Fruit fly (Drosophila melanogaster) whole organism, embryonic: ENCODE data around the gene Ndfip.
A peak's percentile ranks its signal among the peaks of the same experiment; 100 is the strongest.

Experiments
- Atf-2 ChIP-seq: fragments of 200-800 bp; sonication (Bioruptor generic); optimal IDR thresholded peaks from 2 replicates; lab custom pipeline; 2016; ENCODE audit warnings: missing biosample characterization, missing genetic modification characterization
- CG10979 ChIP-seq: fragments of 200-800 bp; sonication (Bioruptor generic); optimal IDR thresholded peaks from 2 replicates; lab custom pipeline; 2018; ENCODE audit warnings: missing biosample characterization, mild to moderate bottlenecking, missing genetic modification characterization, moderate library complexity
- CG11247 ChIP-seq: fragments of 200-800 bp; sonication (Bioruptor generic); IDR thresholded peaks from 2 replicates; pipeline ENCODE4 v1.3.6; 2022; ENCODE audit warnings: missing biosample characterization, missing genetic modification characterization
- CG11560 ChIP-seq: fragments of 200-800 bp; sonication (Bioruptor generic); IDR thresholded peaks from 3 replicates; pipeline ENCODE4 v1.3.6; 2022; ENCODE audit warnings: missing biosample characterization, missing genetic modification characterization
- CG12769 ChIP-seq: fragments of 200-800 bp; sonication (Bioruptor generic); optimal IDR thresholded peaks from 2 replicates; lab custom pipeline; 2019; ENCODE audit warnings: missing biosample characterization, mild to moderate bottlenecking, missing genetic modification characterization, moderate library complexity
- CG15479 ChIP-seq: fragments of 200-800 bp; sonication (Bioruptor generic); optimal IDR thresholded peaks from 3 replicates; lab custom pipeline; 2019; ENCODE audit warnings: missing biosample characterization, mild to moderate bottlenecking, missing genetic modification characterization, moderate library complexity
- CG15696 ChIP-seq: fragments of 200-800 bp; sonication (Bioruptor generic); optimal IDR thresholded peaks from 2 replicates; lab custom pipeline; 2019; ENCODE audit warnings: missing biosample characterization, mild to moderate bottlenecking, missing genetic modification characterization, moderate library complexity
- CG18619 ChIP-seq: fragments of 200-800 bp; sonication (Bioruptor generic); optimal IDR thresholded peaks from 3 replicates; lab custom pipeline; 2017; ENCODE audit warnings: missing biosample characterization, mild to moderate bottlenecking, missing genetic modification characterization
- CG2678 ChIP-seq: fragments of 200-800 bp; sonication (Bioruptor generic); optimal IDR thresholded peaks from 3 replicates; lab custom pipeline; 2019; ENCODE audit warnings: missing biosample characterization, mild to moderate bottlenecking, missing genetic modification characterization, moderate library complexity
- CG33213 ChIP-seq: fragments of 200-800 bp; sonication (Bioruptor generic); optimal IDR thresholded peaks from 3 replicates; lab custom pipeline; 2016; ENCODE audit warnings: missing biosample characterization, missing genetic modification characterization
- CG4360 ChIP-seq: fragments of 200-800 bp; sonication (Bioruptor generic); IDR thresholded peaks from 2 replicates; pipeline ENCODE4 v1.3.6; 2022; ENCODE audit warnings: missing biosample characterization, missing genetic modification characterization
- CG6813 ChIP-seq: fragments of 200-800 bp; sonication (Bioruptor generic); optimal IDR thresholded peaks from 2 replicates; lab custom pipeline; 2017; ENCODE audit warnings: missing biosample characterization, missing genetic modification characterization, mild to moderate bottlenecking, moderate library complexity, missing genetic modification reagents
- CG6854 ChIP-seq: fragments of 200-800 bp; sonication (Bioruptor generic); optimal IDR thresholded peaks from 3 replicates; lab custom pipeline; 2017; ENCODE audit warnings: missing biosample characterization, mild to moderate bottlenecking, missing genetic modification characterization
- CG7839 ChIP-seq: fragments of 200-800 bp; sonication (Bioruptor generic); optimal IDR thresholded peaks from 3 replicates; lab custom pipeline; 2018; ENCODE audit warnings: missing biosample characterization, mild to moderate bottlenecking, missing genetic modification characterization, moderate library complexity
- CG7928 ChIP-seq: fragments of 200-800 bp; sonication (Bioruptor generic); optimal IDR thresholded peaks from 2 replicates; lab custom pipeline; 2017; ENCODE audit warnings: missing biosample characterization, mild to moderate bottlenecking, missing genetic modification characterization
- Dip2 ChIP-seq: fragments of 200-800 bp; sonication (Bioruptor generic); IDR thresholded peaks from 2 replicates; pipeline ENCODE4 v1.3.6; 2022; ENCODE audit warnings: missing biosample characterization, missing genetic modification characterization
- Drgx ChIP-seq: fragments of 200-800 bp; sonication (Bioruptor generic); IDR thresholded peaks from 2 replicates; pipeline ENCODE4 v1.3.6; 2022; ENCODE audit warnings: missing biosample characterization, missing genetic modification characterization
- Ets65A ChIP-seq: fragments of 200-800 bp; sonication (Bioruptor generic); peaks from one replicate; lab custom pipeline; 2016; ENCODE audit warnings: missing biosample characterization, missing genetic modification characterization
- Hand ChIP-seq: fragments of 200-800 bp; sonication (Bioruptor generic); optimal IDR thresholded peaks from 2 replicates; lab custom pipeline; 2017; ENCODE audit warnings: mild to moderate bottlenecking, missing biosample characterization, missing genetic modification reagents, missing genetic modification characterization
- HmgZ ChIP-seq: fragments of 200-800 bp; sonication (Bioruptor generic); optimal IDR thresholded peaks from 2 replicates; lab custom pipeline; 2018; ENCODE audit warnings: missing biosample characterization, mild to moderate bottlenecking, missing genetic modification characterization
- Hr3 ChIP-seq: fragments of 200-800 bp; sonication (Bioruptor generic); optimal IDR thresholded peaks from 3 replicates; lab custom pipeline; 2016; ENCODE audit warnings: missing biosample characterization, missing genetic modification characterization
- Hr78 ChIP-seq, 2 experiments: fragments of 200-800 bp in 1 of 2; fragments of >200 bp in 1 of 2; sonication (Bioruptor generic) in 1 of 2; optimal IDR thresholded peaks; 2 replicates each; lab custom pipeline; 2017 to 2019; ENCODE audit warnings: missing biosample characterization in 2 of 2, missing genetic modification characterization in 2 of 2, mild to moderate bottlenecking in 1 of 2, moderate library complexity in 1 of 2
- Ptx1 ChIP-seq: fragments of 200-800 bp; sonication (Bioruptor generic); IDR thresholded peaks from 2 replicates; pipeline ENCODE4 v1.3.6; 2022; ENCODE audit warnings: missing biosample characterization, missing genetic modification characterization
- Rx ChIP-seq: fragments of 200-800 bp; sonication (Bioruptor generic); IDR thresholded peaks from 2 replicates; pipeline ENCODE4 v1.3.6; 2022; ENCODE audit warnings: missing biosample characterization, missing genetic modification characterization
- Scr ChIP-seq: fragments of 200-800 bp; sonication (Bioruptor generic); IDR thresholded peaks from 2 replicates; pipeline ENCODE4 v1.3.6; 2022; ENCODE audit warnings: missing biosample characterization, missing genetic modification characterization; ENCODE audit not compliant: partially characterized antibody
- Trl ChIP-seq, 3 experiments: fragments of >200 bp in 2 of 3; fragments of 200-800 bp in 1 of 3; sonication (Bioruptor generic) in 1 of 3; optimal IDR thresholded peaks; 2 replicates in 1 of 3; 3 replicates in 2 of 3; lab custom pipeline; 2016 to 2017; ENCODE audit warnings: missing biosample characterization in 1 of 3, missing genetic modification characterization in 1 of 3
- ash1 ChIP-seq: fragments of 200-800 bp; sonication (Bioruptor generic); optimal IDR thresholded peaks from 2 replicates; lab custom pipeline; 2018; ENCODE audit warnings: missing biosample characterization, mild to moderate bottlenecking, missing genetic modification characterization
- br ChIP-seq: fragments of >200 bp; optimal IDR thresholded peaks from 2 replicates; lab custom pipeline; 2017
- cad ChIP-seq: fragments of >200 bp; optimal IDR thresholded peaks from 2 replicates; lab custom pipeline; 2017; ENCODE audit warnings: missing biosample characterization, missing genetic modification characterization
- crc ChIP-seq: fragments of 200-800 bp; sonication (Bioruptor generic); optimal IDR thresholded peaks from 2 replicates; lab custom pipeline; 2016; ENCODE audit warnings: missing biosample characterization, missing genetic modification characterization
- crol ChIP-seq: fragments of 200-800 bp; sonication (Bioruptor generic); IDR thresholded peaks from 2 replicates; pipeline ENCODE4 v1.3.6; 2022; ENCODE audit warnings: missing biosample characterization, missing genetic modification characterization
- cwo ChIP-seq: fragments of 200-800 bp; sonication (Bioruptor generic); optimal IDR thresholded peaks from 3 replicates; lab custom pipeline; 2017; ENCODE audit warnings: missing biosample characterization, missing genetic modification characterization, mild to moderate bottlenecking, moderate library complexity, missing genetic modification reagents
- dimm ChIP-seq: fragments of 200-800 bp; sonication (Bioruptor generic); IDR thresholded peaks from 2 replicates; pipeline ENCODE4 v1.3.6; 2022; ENCODE audit warnings: missing biosample characterization, missing genetic modification characterization
- disco-r ChIP-seq: fragments of 200-800 bp; sonication (Bioruptor generic); optimal IDR thresholded peaks from 2 replicates; lab custom pipeline; 2016; ENCODE audit warnings: missing biosample characterization, missing genetic modification characterization
- ewg ChIP-seq: fragments of 200-800 bp; sonication (Bioruptor generic); optimal IDR thresholded peaks from 3 replicates; lab custom pipeline; 2017; ENCODE audit warnings: mild to moderate bottlenecking, missing biosample characterization, missing genetic modification reagents, missing genetic modification characterization
- fru ChIP-seq: fragments of >200 bp; optimal IDR thresholded peaks from 2 replicates; lab custom pipeline; 2017
- ftz-f1 ChIP-seq: fragments of 200-800 bp; sonication (Bioruptor generic); optimal IDR thresholded peaks from 2 replicates; lab custom pipeline; 2016; ENCODE audit warnings: missing biosample characterization, missing genetic modification characterization
- grau ChIP-seq: fragments of 200-800 bp; optimal IDR thresholded peaks from 3 replicates; lab custom pipeline; 2019; ENCODE audit warnings: missing biosample characterization, mild to moderate bottlenecking, missing genetic modification characterization, moderate library complexity
- grn ChIP-seq: fragments of 200-800 bp; sonication (Bioruptor generic); optimal IDR thresholded peaks from 3 replicates; lab custom pipeline; 2017; ENCODE audit warnings: missing biosample characterization, missing genetic modification characterization
- hbn ChIP-seq: fragments of 200-800 bp; sonication (Bioruptor generic); IDR thresholded peaks from 2 replicates; pipeline ENCODE4 v1.3.6; 2022; ENCODE audit warnings: missing biosample characterization, missing genetic modification characterization; ENCODE audit not compliant: partially characterized antibody
- insv ChIP-seq, 2 experiments: fragments of 200-800 bp; sonication (Bioruptor generic); optimal IDR thresholded peaks; 3 replicates each; lab custom pipeline; 2016 to 2018; ENCODE audit warnings: missing biosample characterization in 2 of 2, missing genetic modification characterization in 2 of 2
- lola ChIP-seq, 3 experiments: fragments of >200 bp in 2 of 3; fragments of 200-800 bp in 1 of 3; sonication (Bioruptor generic) in 1 of 3; optimal IDR thresholded peaks; 2 replicates each; lab custom pipeline; 2017 to 2019; ENCODE audit warnings: missing biosample characterization in 3 of 3, missing genetic modification characterization in 3 of 3, mild to moderate bottlenecking in 1 of 3, moderate library complexity in 1 of 3
- otp ChIP-seq: fragments of 200-800 bp; sonication (Bioruptor generic); IDR thresholded peaks from 3 replicates; pipeline ENCODE4, ENCODE4 v1.3.6; 2022; ENCODE audit warnings: missing biosample characterization, missing genetic modification characterization
- sd ChIP-seq: fragments of 200-800 bp; sonication (Bioruptor generic); optimal IDR thresholded peaks from 3 replicates; lab custom pipeline; 2018; ENCODE audit warnings: missing biosample characterization, mild to moderate bottlenecking, missing genetic modification characterization, moderate library complexity
- sug ChIP-seq: fragments of 200-800 bp; optimal IDR thresholded peaks from 2 replicates; lab custom pipeline; 2019; ENCODE audit warnings: missing biosample characterization, mild to moderate bottlenecking, missing genetic modification characterization, moderate library complexity
- tll ChIP-seq, 2 experiments: fragments of 200-800 bp in 1 of 2; fragments of >200 bp in 1 of 2; sonication (Bioruptor generic) in 1 of 2; optimal IDR thresholded peaks; 2 replicates each; lab custom pipeline; 2017 to 2019; ENCODE audit warnings: missing biosample characterization in 2 of 2, missing genetic modification characterization in 2 of 2, mild to moderate bottlenecking in 1 of 2, moderate library complexity in 1 of 2
- vvl ChIP-seq: fragments of 200-800 bp; sonication (Bioruptor generic); IDR thresholded peaks from 2 replicates; pipeline ENCODE4 v1.3.6; 2022; ENCODE audit warnings: missing biosample characterization, missing genetic modification characterization
- yki ChIP-seq: fragments of >200 bp; optimal IDR thresholded peaks from 3 replicates; lab custom pipeline; 2018
- zen2 ChIP-seq: fragments of 200-800 bp; sonication (Bioruptor generic); IDR thresholded peaks from 3 replicates; pipeline ENCODE4 v1.3.6; 2022; ENCODE audit warnings: missing biosample characterization, missing genetic modification characterization; ENCODE audit not compliant: partially characterized antibody

The Ndfip gene

DNA sequence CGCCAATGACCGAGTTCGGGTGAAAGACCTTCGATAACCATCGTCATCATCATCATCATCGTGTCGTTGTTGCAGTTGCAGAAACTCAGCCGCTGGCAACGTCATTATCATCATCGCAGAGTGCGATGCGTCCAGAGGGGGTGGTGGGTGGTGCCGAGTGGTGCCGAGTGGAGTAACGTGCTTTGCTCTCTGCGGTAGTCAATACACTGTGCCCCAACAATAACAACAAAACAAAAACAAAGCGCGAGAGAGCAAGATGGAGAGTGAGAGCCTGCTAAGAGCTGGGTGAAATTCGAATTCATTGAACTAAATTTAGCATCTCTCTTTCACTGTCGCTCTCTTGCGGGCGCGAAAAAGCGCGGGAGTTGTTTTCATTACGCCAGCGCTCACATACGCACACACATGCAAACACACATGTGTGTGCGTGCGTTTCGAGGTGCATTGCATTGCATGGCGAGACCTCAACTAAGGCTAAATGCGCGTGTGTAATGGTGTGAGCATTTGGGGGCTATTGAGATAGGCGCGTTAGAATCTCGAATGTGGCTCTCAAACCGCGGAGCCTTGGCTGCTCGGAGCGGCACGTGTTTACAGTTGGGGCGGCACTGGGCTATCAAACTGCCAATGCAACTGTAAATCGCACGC is 42.1 kb downstream of the Ndfip start (continued):
- TF ChIP-seq insv (GFP tag; optimal IDR thresholded peaks at IDR 0.05; lab: Kevin White, UChicago): no peak
- no peak for TF ChIP-seq Scr (GFP tag; lab: Robert Waterston, UW)
- no peak; the same call in 1 of the 2 replicates for TF ChIP-seq vvl (GFP tag; lab: Robert Waterston, UW)
- TF ChIP-seq CG4360 (GFP tag; lab: Robert Waterston, UW): peak; percentile 44; the same call in 1 of the 2 replicates
- no peak for TF ChIP-seq CG18619 (GFP tag; lab: Kevin White, UChicago)
- peak; percentile 96 for TF ChIP-seq cwo
- TF ChIP-seq crc (GFP tag; lab: Kevin White, UChicago): no peak
- peak; percentile 18; the same call in 1 of the 2 replicates for TF ChIP-seq Ptx1 (GFP tag; lab: Robert Waterston, UW)
- TF ChIP-seq yki (lab: Kevin White, UChicago): peak; percentile 33
- TF ChIP-seq CG15479: no peak
- TF ChIP-seq Hand (GFP tag; lab: Kevin White, UChicago): no peak
- 0 out of 2 replicates have a peak, but pooled peaks have one; percentile 16 for TF ChIP-seq hbn (GFP tag; lab: Robert Waterston, UW)
- TF ChIP-seq HmgZ (tag; lab: Kevin White, UChicago): no peak
- peak in 1 of 2 experiments; percentile 14 for TF ChIP-seq Hr78 (GFP tag; optimal IDR thresholded peaks at IDR 0.05; lab: Kevin White, UChicago)
- no peak for TF ChIP-seq ash1 (GFP tag; lab: Kevin White, UChicago)
- peak; percentile 87 for TF ChIP-seq crol
- TF ChIP-seq Atf-2 (GFP tag; lab: Kevin White, UChicago): no peak
- TF ChIP-seq CG7928 (GFP tag; lab: Kevin White, UChicago): no peak
- no peak for TF ChIP-seq grau (tag; lab: Kevin White, UChicago)
- TF ChIP-seq CG6854 (GFP tag; lab: Kevin White, UChicago): peak; percentile 57
- TF ChIP-seq Dip2 (GFP tag; lab: Robert Waterston, UW): no peak
- no peak for TF ChIP-seq CG6813 (GFP tag; lab: Kevin White, UChicago)
- TF ChIP-seq CG10979 (tag; lab: Kevin White, UChicago): no peak
- no peak for TF ChIP-seq ewg (GFP tag; lab: Kevin White, UChicago)
- TF ChIP-seq otp (GFP tag; lab: Robert Waterston, UW): no peak
- TF ChIP-seq Drgx (GFP tag; lab: Robert Waterston, UW): peak; percentile 22; the same call in 1 of the 2 replicates
- TF ChIP-seq Ets65A (GFP tag; lab: Kevin White, UChicago): peak; percentile 72
- TF ChIP-seq sd: peak; percentile 12
- no peak for TF ChIP-seq disco-r (GFP tag; lab: Kevin White, UChicago)
- no peak for TF ChIP-seq CG11560
- peak; percentile 87 to 93 for TF ChIP-seq Trl (optimal IDR thresholded peaks at IDR 0.05; lab: Kevin White, UChicago)
- no peak for TF ChIP-seq Trl (GFP tag; optimal IDR thresholded peaks at IDR 0.05; lab: Kevin White, UChicago)
- no peak for TF ChIP-seq CG11247 (GFP tag; lab: Robert Waterston, UW)
- no peak for TF ChIP-seq fru
- TF ChIP-seq ftz-f1: peak; percentile 90
- no peak for TF ChIP-seq dimm
- 0 out of 3 replicates have a peak, but pooled peaks have one; percentile 34 for TF ChIP-seq zen2 (GFP tag; lab: Robert Waterston, UW)
- no peak for TF ChIP-seq grn (GFP tag; lab: Kevin White, UChicago)
- no peak for TF ChIP-seq br (lab: Kevin White, UChicago)
- TF ChIP-seq CG12769 (tag; lab: Kevin White, UChicago): no peak
- TF ChIP-seq Rx (GFP tag; lab: Robert Waterston, UW): no peak
- TF ChIP-seq Hr3 (GFP tag; lab: Kevin White, UChicago): no peak
- peak; percentile 21 for TF ChIP-seq sug (tag; lab: Kevin White, UChicago)
- TF ChIP-seq CG33213 (GFP tag; lab: Kevin White, UChicago): no peak
- no peak for TF ChIP-seq CG2678 (tag; lab: Kevin White, UChicago)
- no peak for TF ChIP-seq CG15696 (tag; lab: Kevin White, UChicago)
- TF ChIP-seq cad (GFP tag; lab: Kevin White, UChicago): peak; percentile 95
- no peak for TF ChIP-seq CG7839 (tag; lab: Kevin White, UChicago)
- no peak for TF ChIP-seq tll (GFP tag; optimal IDR thresholded peaks at IDR 0.05; lab: Kevin White, UChicago)
- TF ChIP-seq lola (GFP tag; optimal IDR thresholded peaks at IDR 0.05; lab: Kevin White, UChicago): peak in 1 of 3 experiments; percentile 21
